Fruit fly (Drosophila melanogaster) whole organism, wandering third instar larva: ENCODE data around the gene CG31249.

Experiments used
- Abd-B ChIP-seq: fragments of >200 bp; optimal IDR thresholded peaks from 2 replicates; lab custom pipeline; 2017; ENCODE audit warnings: missing biosample characterization, missing genetic modification characterization
- pan ChIP-seq: fragments of >200 bp; optimal IDR thresholded peaks from 2 replicates; lab custom pipeline; 2017
- sage ChIP-seq: fragments of 200-800 bp; sonication (Bioruptor generic); optimal IDR thresholded peaks from 2 replicates; lab custom pipeline; 2016; ENCODE audit warnings: missing biosample characterization, mild to moderate bottlenecking, missing genetic modification characterization

dm6 chr3R:17653879-17654278 lies 33.0 kb downstream of the CG31249 start:
- TF ChIP-seq Abd-B (GFP tag; lab: Kevin White, UChicago) (no peak), pan (lab: Kevin White, UChicago) (no peak), sage (no peak)
